Worm (Caenorhabditis elegans) whole organism, L4/young adult: ENCODE results near the gene F54F7.14.

Experiments used
- dao-5 ChIP-seq: sonication (generic microtip); optimal IDR thresholded peaks from 2 replicates; lab custom pipeline; 2016; ENCODE audit warnings: missing genotype, missing genetic modification characterization, moderate library complexity, missing compliant biosample characterization
- him-1 ChIP-seq: sonication (generic microtip); optimal IDR thresholded peaks from 2 replicates; lab custom pipeline; 2016; ENCODE audit warnings: missing genotype, missing genetic modification reagents, missing genetic modification characterization, missing compliant biosample characterization

- TF ChIP-seq him-1 (tag; lab: Kevin White, UChicago) (no peak), dao-5 (no peak)
Observed at ce11 chrX:11896708-11897107, 46.0 kb downstream of the F54F7.14 start.
